Fruit fly (Drosophila melanogaster): ENCODE measurements around the gene CG18814.

CG18814 gene

dm6 chr3L:16411566-16411965 is 41.9 kb downstream of the CG18814 start, which contains the start of gene fax (continued):
- no peak for TF ChIP-seq repo (GFP tag; optimal IDR thresholded peaks at IDR 0.05)
- TF ChIP-seq sr (GFP tag; IDR thresholded peaks at IDR 0.05): 0 out of 3 replicates have a peak, but pooled peaks have one; percentile 23
- no peak for TF ChIP-seq Sin3A (optimal IDR thresholded peaks at IDR 0.05)
- TF ChIP-seq CG15696 (tag; optimal IDR thresholded peaks at IDR 0.05): no peak
- TF ChIP-seq gfzf (GFP tag; optimal IDR thresholded peaks at IDR 0.05): peak; percentile 94
- TF ChIP-seq CG12236 (GFP tag; optimal IDR thresholded peaks at IDR 0.05): no peak
- TF ChIP-seq NK7.1 (GFP tag; optimal IDR thresholded peaks at IDR 0.05): no peak
- peak; percentile 40 for TF ChIP-seq CG4707 (GFP tag; optimal IDR thresholded peaks at IDR 0.05)
- peak; percentile 14 for TF ChIP-seq CG4282 (GFP tag; optimal IDR thresholded peaks at IDR 0.05)
- TF ChIP-seq CG17612 (GFP tag; IDR thresholded peaks at IDR 0.05): no peak
- TF ChIP-seq sima (GFP tag; optimal IDR thresholded peaks at IDR 0.05): no peak
- TF ChIP-seq HLH54F (GFP tag; optimal IDR thresholded peaks at IDR 0.05): no peak
- peak; percentile 13 for TF ChIP-seq Dad (GFP tag; optimal IDR thresholded peaks at IDR 0.05)
- TF ChIP-seq CG12942 (GFP tag; optimal IDR thresholded peaks at IDR 0.05): no peak
- no peak for TF ChIP-seq bcd (GFP tag; optimal IDR thresholded peaks at IDR 0.05)
- peak; percentile 5 for TF ChIP-seq CG10654 (GFP tag; optimal IDR thresholded peaks at IDR 0.05)
- TF ChIP-seq crol (GFP tag; IDR thresholded peaks at IDR 0.05): no peak
- no peak for TF ChIP-seq D19B (GFP tag; optimal IDR thresholded peaks at IDR 0.05)
- TF ChIP-seq HmgZ (tag; optimal IDR thresholded peaks at IDR 0.05): no peak
- TF ChIP-seq dimm (GFP tag; IDR thresholded peaks at IDR 0.05): no peak
- peak; percentile 56 for TF ChIP-seq her (GFP tag; optimal IDR thresholded peaks at IDR 0.05)
- peak; percentile 19 for TF ChIP-seq CG13894 (tag; optimal IDR thresholded peaks at IDR 0.05)
- TF ChIP-seq h (optimal IDR thresholded peaks at IDR 0.05): no peak
- peak; percentile 3 for TF ChIP-seq twi (tag; optimal IDR thresholded peaks at IDR 0.05)
- peak; percentile 54; the same call in 1 of the 2 replicates for TF ChIP-seq stc (GFP tag; IDR thresholded peaks at IDR 0.05)
- no peak for TF ChIP-seq dysf (GFP tag; IDR thresholded peaks at IDR 0.05)
- TF ChIP-seq nmo (GFP tag; optimal IDR thresholded peaks at IDR 0.05): peak; percentile 33
- no peak for TF ChIP-seq hth (optimal IDR thresholded peaks at IDR 0.05)
- TF ChIP-seq CG7271 (tag; optimal IDR thresholded peaks at IDR 0.05): peak; percentile 43
- peak; percentile 60 for TF ChIP-seq CG17186 (GFP tag; optimal IDR thresholded peaks at IDR 0.05)
- TF ChIP-seq Pdp1 (GFP tag; optimal IDR thresholded peaks at IDR 0.05): peak in 1 of 2 experiments; percentile 35
- peak; percentile 2 for TF ChIP-seq CG18619 (GFP tag; optimal IDR thresholded peaks at IDR 0.05)
- TF ChIP-seq B-H2 (GFP tag; optimal IDR thresholded peaks at IDR 0.05): no peak
- peak; percentile 66; the same call in 1 of the 3 replicates for TF ChIP-seq CG34422 (GFP tag; IDR thresholded peaks at IDR 0.05)
- no peak; the same call in none of the 2 replicates for TF ChIP-seq hbn (GFP tag; IDR thresholded peaks at IDR 0.05; ENCODE audit: partially characterized antibody)
- no peak; the same call in 1 of the 2 replicates for TF ChIP-seq CG31441 (GFP tag; IDR thresholded peaks at IDR 0.05)
- TF ChIP-seq zen2 (GFP tag; IDR thresholded peaks at IDR 0.05; ENCODE audit: partially characterized antibody): no peak
- no peak for TF ChIP-seq CG13424 (tag; optimal IDR thresholded peaks at IDR 0.05)
- no peak for TF ChIP-seq ERR (GFP tag; optimal IDR thresholded peaks at IDR 0.05)
- no peak for TF ChIP-seq crp (GFP tag; optimal IDR thresholded peaks at IDR 0.05)
- TF ChIP-seq CG11696 (GFP tag; IDR thresholded peaks at IDR 0.05): peak; percentile 8; the same call in 1 of the 2 replicates
- no peak for TF ChIP-seq CG7786 (GFP tag; optimal IDR thresholded peaks at IDR 0.05)
- no peak for TF ChIP-seq CG10565 (GFP tag; optimal IDR thresholded peaks at IDR 0.05)
- TF ChIP-seq tna (GFP tag; IDR thresholded peaks at IDR 0.05; ENCODE audit: partially characterized antibody): peak; percentile 46
- TF ChIP-seq lbe (GFP tag; optimal IDR thresholded peaks at IDR 0.05): peak; percentile 40
- TF ChIP-seq usp (GFP tag; optimal IDR thresholded peaks at IDR 0.05): no peak
- no peak for TF ChIP-seq CG7357 (GFP tag; IDR thresholded peaks at IDR 0.05)
- TF ChIP-seq tup (GFP tag; optimal IDR thresholded peaks at IDR 0.05): no peak
- peak; percentile 45 for TF ChIP-seq CG34376 (GFP tag; optimal IDR thresholded peaks at IDR 0.05)
- TF ChIP-seq Gsc (GFP tag; IDR thresholded peaks at IDR 0.05): no peak
- TF ChIP-seq ase (GFP tag; IDR thresholded peaks at IDR 0.05): no peak
- no peak for TF ChIP-seq Doc3 (GFP tag; IDR thresholded peaks at IDR 0.05; ENCODE audit: partially characterized antibody)

All from whole organism, embryonic.